Fruit fly (Drosophila melanogaster): ENCODE results near the gene CG12091.

The CG12091 gene

DNA sequence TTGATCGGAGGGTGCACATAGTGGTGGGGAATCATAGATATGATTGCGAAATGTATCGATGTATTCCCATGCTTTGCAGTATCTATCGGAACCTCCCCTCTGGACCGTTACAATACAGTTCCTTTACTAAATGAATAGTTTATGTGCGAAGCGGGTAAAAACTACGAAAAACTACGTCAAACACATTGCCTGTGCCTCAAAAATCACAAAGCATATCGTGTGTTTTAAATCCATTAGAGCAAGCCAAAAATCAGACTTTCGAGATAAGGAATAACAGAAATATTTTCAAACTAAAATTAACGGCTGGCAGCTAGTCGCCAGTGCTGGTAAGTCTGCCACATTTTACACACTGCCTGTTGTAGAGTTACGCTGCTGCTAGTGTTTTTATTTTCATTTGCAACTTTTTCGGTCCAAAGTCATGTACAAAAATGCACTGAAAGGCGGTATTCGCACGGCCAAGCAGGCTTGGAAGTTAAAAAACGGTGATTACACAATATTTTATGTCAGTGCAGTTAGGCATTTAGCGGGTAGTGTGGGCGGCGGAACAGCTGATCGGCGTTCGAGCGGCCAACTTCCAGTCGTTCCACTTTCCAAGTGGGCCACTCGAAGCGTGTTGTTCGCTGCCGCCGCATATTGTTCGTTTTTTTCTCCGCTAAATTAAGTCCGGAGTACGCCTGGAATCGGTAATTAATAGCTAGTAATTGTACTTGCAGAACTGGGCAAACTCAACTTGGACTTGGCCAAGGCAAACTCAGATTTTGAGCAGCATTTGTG, 19.2 kb downstream of the CG12091 start (continued):
- no peak for TF ChIP-seq gsb (GFP tag; IDR thresholded peaks at IDR 0.05)
- TF ChIP-seq Sox100B (GFP tag; optimal IDR thresholded peaks at IDR 0.05), result no peak
- TF ChIP-seq so (GFP tag; IDR thresholded peaks at IDR 0.05), result 0 out of 3 replicates have a peak, but pooled peaks have one; percentile 48
- peak; percentile 67; the same call in 2 of the 3 replicates for TF ChIP-seq zfh1 (GFP tag; IDR thresholded peaks at IDR 0.05)
- no peak for TF ChIP-seq D (optimal IDR thresholded peaks at IDR 0.05)
- no peak for TF ChIP-seq D (GFP tag; optimal IDR thresholded peaks at IDR 0.05)
- peak; percentile 16 for TF ChIP-seq CG31388 (GFP tag; optimal IDR thresholded peaks at IDR 0.05)
- peak; percentile 81 for TF ChIP-seq mam (GFP tag; optimal IDR thresholded peaks at IDR 0.05)
- peak; percentile 50 to 70 for TF ChIP-seq chif (GFP tag; optimal IDR thresholded peaks at IDR 0.05)
- TF ChIP-seq Oli (tag; optimal IDR thresholded peaks at IDR 0.05), result no peak
- peak; percentile 53 for TF ChIP-seq Atf3 (GFP tag; optimal IDR thresholded peaks at IDR 0.05)
- TF ChIP-seq gsb-n (tag; optimal IDR thresholded peaks at IDR 0.05), result no peak
- TF ChIP-seq CG18599 (GFP tag; optimal IDR thresholded peaks at IDR 0.05), result no peak
- peak; percentile 52 for TF ChIP-seq CHES-1-like (GFP tag; optimal IDR thresholded peaks at IDR 0.05)
- TF ChIP-seq Side (GFP tag; optimal IDR thresholded peaks at IDR 0.05), result peak; percentile 48
- peak; percentile 51 for TF ChIP-seq HmgD (GFP tag; optimal IDR thresholded peaks at IDR 0.05)
- TF ChIP-seq pum (GFP tag; optimal IDR thresholded peaks at IDR 0.05), result peak; percentile 68
- peak; percentile 69 to 88 for TF ChIP-seq Pdp1 (GFP tag; optimal IDR thresholded peaks at IDR 0.05)
- no peak for TF ChIP-seq Mrtf (GFP tag; IDR thresholded peaks at IDR 0.05)
- TF ChIP-seq CG6689 (GFP tag; IDR thresholded peaks at IDR 0.05), result peak; percentile 48
- no peak for TF ChIP-seq Hey (tag; optimal IDR thresholded peaks at IDR 0.05)
- peak; percentile 24 for TF ChIP-seq en (GFP tag; optimal IDR thresholded peaks at IDR 0.05)
- no peak for TF ChIP-seq Sry-β (GFP tag; optimal IDR thresholded peaks at IDR 0.05)
- no peak for TF ChIP-seq CG5180 (GFP tag; optimal IDR thresholded peaks at IDR 0.05)
- TF ChIP-seq CG17568 (GFP tag; optimal IDR thresholded peaks at IDR 0.05), result no peak
- TF ChIP-seq shn (GFP tag; optimal IDR thresholded peaks at IDR 0.05), result peak; percentile 54
- TF ChIP-seq ci (GFP tag; IDR thresholded peaks at IDR 0.05), result peak; percentile 62; the same call in 2 of the 3 replicates
- TF ChIP-seq pnt (GFP tag; optimal IDR thresholded peaks at IDR 0.05), result peak; percentile 61
- TF ChIP-seq tin (GFP tag; optimal IDR thresholded peaks at IDR 0.05), result peak; percentile 54
- peak; percentile 19 for TF ChIP-seq CG12236 (GFP tag; optimal IDR thresholded peaks at IDR 0.05)
- peak; percentile 19 to 62 for TF ChIP-seq tll (GFP tag; optimal IDR thresholded peaks at IDR 0.05)
- peak; percentile 16 for TF ChIP-seq Deaf1 (tag; optimal IDR thresholded peaks at IDR 0.05)
- TF ChIP-seq Lim3 (GFP tag; IDR thresholded peaks at IDR 0.05), result no peak
- peak; percentile 74 for TF ChIP-seq HLH4C (GFP tag; IDR thresholded peaks at IDR 0.05; ENCODE audit: partially characterized antibody)
- TF ChIP-seq ewg (GFP tag; optimal IDR thresholded peaks at IDR 0.05), result peak; percentile 60
- TF ChIP-seq nom (GFP tag; optimal IDR thresholded peaks at IDR 0.05), result peak; percentile 67
- no peak for TF ChIP-seq CG7839 (tag; optimal IDR thresholded peaks at IDR 0.05)
- peak; percentile 55 for TF ChIP-seq Ada2b (GFP tag; IDR thresholded peaks at IDR 0.05)
- peak; percentile 51 for TF ChIP-seq Aef1 (GFP tag; IDR thresholded peaks at IDR 0.05)
- TF ChIP-seq YL-1 (GFP tag; optimal IDR thresholded peaks at IDR 0.05), result peak; percentile 43
- no peak for TF ChIP-seq CG16779 (GFP tag; IDR thresholded peaks at IDR 0.05)
- peak; percentile 31 for TF ChIP-seq CG2712 (tag; optimal IDR thresholded peaks at IDR 0.05)
- peak; percentile 79 for TF ChIP-seq Dref (GFP tag; IDR thresholded peaks at IDR 0.05)
- TF ChIP-seq nmo (GFP tag; optimal IDR thresholded peaks at IDR 0.05), result peak; percentile 51
- TF ChIP-seq CG12071 (GFP tag; optimal IDR thresholded peaks at IDR 0.05), result peak; percentile 15
- TF ChIP-seq scrt (GFP tag; optimal IDR thresholded peaks at IDR 0.05), result no peak
- TF ChIP-seq ara (GFP tag; IDR thresholded peaks at IDR 0.05), result peak; percentile 66
- peak; percentile 51 for TF ChIP-seq Six4 (GFP tag; optimal IDR thresholded peaks at IDR 0.05)
- TF ChIP-seq trh (GFP tag; optimal IDR thresholded peaks at IDR 0.05), result no peak
